Worm (Caenorhabditis elegans) whole organism, early embryonic: Measurements from ENCODE around the gene EEED8.12.

Experiments
- F13C5.2 ChIP-seq: sonication (generic microtip); optimal IDR thresholded peaks from 2 replicates; lab custom pipeline; 2017; ENCODE audit warnings: mild to moderate bottlenecking, missing genetic modification characterization, inconsistent platforms, missing compliant biosample characterization
- ama-1 ChIP-seq: fragments of 150-350 bp; optimal IDR thresholded peaks from 2 replicates; lab custom pipeline; 2014
- ceh-36 ChIP-seq: sonication (generic microtip); optimal IDR thresholded peaks from 2 replicates; lab custom pipeline; 2016; ENCODE audit warnings: missing genetic modification characterization, inconsistent platforms, missing compliant biosample characterization
- ets-7 ChIP-seq: sonication (generic microtip); optimal IDR thresholded peaks from 2 replicates; lab custom pipeline; 2016; ENCODE audit warnings: missing genotype, missing genetic modification characterization, missing compliant biosample characterization
- hmg-4 ChIP-seq: fragments of 200-800 bp; sonication (Bioruptor generic); optimal IDR thresholded peaks from 2 replicates; lab custom pipeline; 2018; ENCODE audit warnings: mild to moderate bottlenecking, missing genetic modification characterization, missing compliant biosample characterization
- pes-1 ChIP-seq: fragments of 200-800 bp; sonication (Bioruptor generic); IDR thresholded peaks from 2 replicates; pipeline ENCODE4 v1.3.6; 2022; ENCODE audit warnings: missing genetic modification reagents, missing genetic modification characterization, missing compliant biosample characterization
- sea-1 ChIP-seq: fragments of 200-800 bp; sonication (Bioruptor generic); conservative IDR thresholded peaks from 2 replicates; pipeline ENCODE4 v1.3.6; 2022; ENCODE audit warnings: missing genetic modification characterization, missing compliant biosample characterization
- tbx-11 ChIP-seq: fragments of 200-800 bp; sonication (Bioruptor generic); IDR thresholded peaks from 2 replicates; pipeline ENCODE4 v1.3.6; 2022; ENCODE audit warnings: missing genetic modification characterization, missing compliant biosample characterization
- tra-4 ChIP-seq: sonication (generic microtip); optimal IDR thresholded peaks from 2 replicates; lab custom pipeline; 2017; ENCODE audit warnings: missing genetic modification characterization, missing compliant biosample characterization

DNA sequence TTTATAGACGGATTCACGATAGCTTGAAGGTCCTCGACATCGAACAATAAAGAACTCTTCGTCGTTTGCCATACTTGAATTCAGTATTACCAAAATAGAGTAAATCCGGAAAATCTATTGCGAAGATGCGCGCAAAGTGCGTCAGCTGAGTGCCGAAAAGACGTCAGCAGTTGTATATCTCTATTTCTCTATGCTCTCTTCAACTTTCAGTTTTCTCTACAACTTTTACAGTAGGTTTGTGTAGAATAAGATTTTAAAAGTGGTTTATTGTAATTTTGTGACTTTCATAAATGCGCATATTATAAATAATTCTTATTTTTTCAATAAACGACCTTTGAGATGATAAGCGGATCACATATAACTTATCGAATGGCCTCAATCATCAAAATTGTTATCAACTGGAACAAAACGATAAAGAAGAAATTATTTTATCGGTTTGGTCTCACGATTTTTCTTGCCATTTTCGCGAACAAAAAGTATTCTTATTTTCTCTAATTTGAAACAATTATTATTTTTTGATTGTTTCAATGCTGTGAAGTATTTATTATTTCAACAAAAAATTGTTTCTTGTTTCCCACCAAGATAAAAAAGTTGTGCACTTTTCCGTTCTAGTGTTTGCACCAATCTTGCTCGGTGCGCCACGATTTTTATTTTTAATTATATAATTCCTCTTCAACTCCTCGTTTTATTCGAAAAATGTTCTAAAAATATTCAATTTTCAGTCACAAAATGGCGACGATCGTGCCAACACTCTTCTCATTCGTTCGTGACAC is 35.4 kb downstream of the EEED8.12 start, which contains the start of the genes agt-2 and F09E5.3:
- TF ChIP-seq hmg-4 (peak; percentile 20), ceh-36 (no peak), ets-7 (tag; lab: Kevin White, UChicago) (no peak), sea-1 (GFP tag; lab: Robert Waterston, UW) (no peak), pes-1 (GFP tag; lab: Robert Waterston, UW) (no peak), tra-4 (tag; lab: Kevin White, UChicago) (no peak), ama-1 (lab: Kevin White, UChicago) (no peak), F13C5.2 (tag; lab: Kevin White, UChicago) (peak; percentile 36), tbx-11 (GFP tag; lab: Robert Waterston, UW) (no peak)
